Fruit fly (Drosophila melanogaster): ENCODE measurements around the gene CG15385.

The CG15385 gene

DNA sequence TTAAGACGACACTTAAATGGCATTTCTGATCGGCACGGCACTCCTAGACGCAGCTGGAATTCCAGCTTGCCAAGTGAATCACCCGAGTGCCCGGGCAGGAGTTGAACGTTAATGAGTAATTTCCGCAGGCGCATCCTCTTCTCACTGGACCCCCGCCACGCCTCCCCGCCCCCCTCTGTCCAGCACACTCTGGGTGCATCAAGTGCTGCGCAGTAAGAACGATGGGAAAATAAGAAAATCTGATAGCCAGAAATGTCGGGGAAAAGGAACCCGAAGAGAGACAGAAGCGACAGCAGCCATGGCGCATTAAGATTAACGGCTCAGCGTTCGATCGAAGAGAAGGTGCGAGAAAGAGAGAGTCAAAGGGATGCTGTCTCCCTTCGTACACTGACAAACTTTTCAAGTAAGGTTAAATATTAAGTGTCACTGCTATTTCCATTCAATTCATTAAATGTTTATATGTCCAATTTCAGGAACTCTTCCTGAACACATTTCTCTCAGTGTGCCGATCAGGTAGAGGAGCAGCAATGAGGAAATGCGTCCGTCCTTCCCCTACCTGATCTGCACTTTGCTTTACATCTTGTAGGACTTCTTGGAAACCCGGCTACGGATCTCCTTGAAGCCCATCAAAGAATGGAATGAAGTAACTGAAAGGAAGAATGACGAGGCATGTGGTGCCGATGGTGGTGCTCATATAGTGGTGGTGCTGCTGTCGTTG is 47.7 kb downstream of the CG15385 start (continued):
- TF ChIP-seq bbx (GFP tag; IDR thresholded peaks at IDR 0.05; ENCODE audit: partially characterized antibody) = no peak
- no peak for TF ChIP-seq CG10147 (GFP tag; optimal IDR thresholded peaks at IDR 0.05)
- TF ChIP-seq CG6683 (GFP tag; optimal IDR thresholded peaks at IDR 0.05) = no peak
- TF ChIP-seq CG10959 (GFP tag; IDR thresholded peaks at IDR 0.05) = peak; percentile 91
- TF ChIP-seq CG1602 (GFP tag; optimal IDR thresholded peaks at IDR 0.05) = peak; percentile 61
- TF ChIP-seq CG10209 (GFP tag; optimal IDR thresholded peaks at IDR 0.05) = peak; percentile 56
- TF ChIP-seq CG8089 (GFP tag; optimal IDR thresholded peaks at IDR 0.05) = peak; percentile 34
- TF ChIP-seq sqz (GFP tag; optimal IDR thresholded peaks at IDR 0.05) = peak; percentile 51
- peak; percentile 28 for TF ChIP-seq trh (GFP tag; optimal IDR thresholded peaks at IDR 0.05)
- TF ChIP-seq CG4730 (GFP tag; IDR thresholded peaks at IDR 0.05) = peak; percentile 61
- TF ChIP-seq br (optimal IDR thresholded peaks at IDR 0.05) = no peak
- peak; percentile 89 for TF ChIP-seq CG9727 (GFP tag; optimal IDR thresholded peaks at IDR 0.05)
- TF ChIP-seq chn (GFP tag; optimal IDR thresholded peaks at IDR 0.05) = peak; percentile 68
- peak; percentile 54 to 68 for TF ChIP-seq Pdp1 (GFP tag; optimal IDR thresholded peaks at IDR 0.05)
- no peak for TF ChIP-seq al (GFP tag; IDR thresholded peaks at IDR 0.05)
- peak; percentile 72 for TF ChIP-seq NC2α (GFP tag; optimal IDR thresholded peaks at IDR 0.05)
- TF ChIP-seq MBD-R2 (GFP tag; IDR thresholded peaks at IDR 0.05) = no peak
- no peak for TF ChIP-seq E2f2 (GFP tag; IDR thresholded peaks at IDR 0.05)
- TF ChIP-seq Ssrp (tag; optimal IDR thresholded peaks at IDR 0.05) = peak; percentile 63
- TF ChIP-seq ind (GFP tag; optimal IDR thresholded peaks at IDR 0.05) = peak; percentile 36
- no peak for TF ChIP-seq stwl (tag; optimal IDR thresholded peaks at IDR 0.05)
- TF ChIP-seq dysf (GFP tag; IDR thresholded peaks at IDR 0.05) = 0 out of 3 replicates have a peak, but pooled peaks have one; percentile 26
- no peak for TF ChIP-seq CG17612 (GFP tag; IDR thresholded peaks at IDR 0.05)
- peak; percentile 41 for TF ChIP-seq CG11723 (GFP tag; optimal IDR thresholded peaks at IDR 0.05)
- TF ChIP-seq jing (GFP tag; optimal IDR thresholded peaks at IDR 0.05) = peak; percentile 31
- no peak for TF ChIP-seq CG13894 (tag; optimal IDR thresholded peaks at IDR 0.05)
- TF ChIP-seq dan (GFP tag; IDR thresholded peaks at IDR 0.05) = peak; percentile 86
- no peak for TF ChIP-seq CG6791 (GFP tag; IDR thresholded peaks at IDR 0.05; ENCODE audit: partially characterized antibody)
- TF ChIP-seq dati (GFP tag; IDR thresholded peaks at IDR 0.05) = 0 out of 2 replicates have a peak, but pooled peaks have one; percentile 44
- TF ChIP-seq Aef1 (GFP tag; IDR thresholded peaks at IDR 0.05) = no peak
- TF ChIP-seq unpg (GFP tag; optimal IDR thresholded peaks at IDR 0.05) = peak; percentile 62
- TF ChIP-seq B-H1 (GFP tag; IDR thresholded peaks at IDR 0.05) = no peak
- no peak for TF ChIP-seq GATAe (GFP tag; conservative IDR thresholded peaks at IDR 0.05)
- no peak for TF ChIP-seq D19B (GFP tag; optimal IDR thresholded peaks at IDR 0.05)
- TF ChIP-seq vfl (GFP tag; optimal IDR thresholded peaks at IDR 0.05) = peak; percentile 71
- peak; percentile 58 for TF ChIP-seq CG30403 (GFP tag; optimal IDR thresholded peaks at IDR 0.05)
- TF ChIP-seq luna (GFP tag; optimal IDR thresholded peaks at IDR 0.05) = no peak
- TF ChIP-seq CG1024 (GFP tag; IDR thresholded peaks at IDR 0.05) = peak; percentile 68
- peak; percentile 77 for TF ChIP-seq Elba2 (GFP tag; optimal IDR thresholded peaks at IDR 0.05)
- peak; percentile 22 for TF ChIP-seq Lhr (GFP tag; optimal IDR thresholded peaks at IDR 0.05)
- peak; percentile 15 for TF ChIP-seq YL-1 (GFP tag; optimal IDR thresholded peaks at IDR 0.05)
- TF ChIP-seq CG17385 (GFP tag; optimal IDR thresholded peaks at IDR 0.05) = peak; percentile 3
- TF ChIP-seq Neu2 (GFP tag; optimal IDR thresholded peaks at IDR 0.05; ENCODE audit: borderline replicate concordance) = peak; percentile 34
- TF ChIP-seq lbe (GFP tag; optimal IDR thresholded peaks at IDR 0.05) = peak; percentile 95
- no peak for TF ChIP-seq wor (GFP tag; IDR thresholded peaks at IDR 0.05)
- TF ChIP-seq Sox100B (GFP tag; optimal IDR thresholded peaks at IDR 0.05) = peak; percentile 23
- no peak for TF ChIP-seq Fer3 (tag; optimal IDR thresholded peaks at IDR 0.05)
- peak; percentile 11; the same call in 1 of the 2 replicates for TF ChIP-seq CG3847 (GFP tag; IDR thresholded peaks at IDR 0.05)
- TF ChIP-seq HHEX (GFP tag; optimal IDR thresholded peaks at IDR 0.05) = peak; percentile 33
- peak; percentile 68 for TF ChIP-seq az2 (GFP tag; optimal IDR thresholded peaks at IDR 0.05)
